Worm (Caenorhabditis elegans): ENCODE results near the gene cwp-4.
A peak's percentile ranks its signal among the peaks of the same experiment; 100 is the strongest.

The cwp-4 gene

ce11 chrV:5049333-5049942 is 4.0 kb upstream of the cwp-4 start, which contains the start of the genes pqn-51 and K11D12.14 (continued):
- TF ChIP-seq set-16 (GFP tag; IDR thresholded peaks at IDR 0.05) (peak; percentile 88), egl-27 (tag; optimal IDR thresholded peaks at IDR 0.05) (no peak), zip-2 (tag; optimal IDR thresholded peaks at IDR 0.05) (peak; percentile 11), saeg-2 (GFP tag; IDR thresholded peaks at IDR 0.05) (peak; percentile 86), nhr-10 (tag; optimal IDR thresholded peaks at IDR 0.05) (peak; percentile 54), spr-3 (GFP tag; optimal IDR thresholded peaks at IDR 0.05) (peak; percentile 61), T26A8.4 (GFP tag; IDR thresholded peaks at IDR 0.05) (peak; percentile 93), Y48G9A.11 (GFP tag; IDR thresholded peaks at IDR 0.05) (peak; percentile 57; the same call in 1 of the 2 replicates), lin-1 (GFP tag; IDR thresholded peaks at IDR 0.05) (peak; percentile 61; the same call in 1 of the 2 replicates), nhr-76 (tag; optimal IDR thresholded peaks at IDR 0.05) (no peak), nhr-6 (tag; optimal IDR thresholded peaks at IDR 0.05) (peak; percentile 81), zip-11 (GFP tag; IDR thresholded peaks at IDR 0.05) (no peak), ces-1 (GFP tag; optimal IDR thresholded peaks at IDR 0.05) (no peak), zfp-3 (GFP tag; conservative IDR thresholded peaks at IDR 0.05) (peak; percentile 75; the same call in 1 of the 2 replicates), tag-97 (GFP tag; IDR thresholded peaks at IDR 0.05) (no peak), zfp-2 (tag; optimal IDR thresholded peaks at IDR 0.05) (peak; percentile 73), nhr-77 (tag; optimal IDR thresholded peaks at IDR 0.05) (peak; percentile 77), dmd-8 (GFP tag; IDR thresholded peaks at IDR 0.05) (0 out of 2 replicates have a peak, but pooled peaks have one; percentile 64), ceh-82 (tag; optimal IDR thresholded peaks at IDR 0.05) (no peak), dpl-1 (GFP tag; optimal IDR thresholded peaks at IDR 0.05) (peak; percentile 90), daf-8 (GFP tag; IDR thresholded peaks at IDR 0.05) (no peak), ceh-20 (GFP tag; IDR thresholded peaks at IDR 0.05) (peak; percentile 97), F37D6.2 (tag; optimal IDR thresholded peaks at IDR 0.05) (peak; percentile 91), nhr-42 (GFP tag; IDR thresholded peaks at IDR 0.05) (peak; percentile 93), dmd-9 (GFP tag; IDR thresholded peaks at IDR 0.05) (no peak), tra-1 (GFP tag; IDR thresholded peaks at IDR 0.05) (peak; percentile 91), madf-5 (GFP tag; IDR thresholded peaks at IDR 0.05) (0 out of 4 replicates have a peak, but pooled peaks of 1 of the 2 experiments have one; percentile 5), lir-3 (tag; optimal IDR thresholded peaks at IDR 0.05) (no peak), snpc-4 (tag; optimal IDR thresholded peaks at IDR 0.05) (no peak), daf-16 (GFP tag; optimal IDR thresholded peaks at IDR 0.05) (peak; percentile 48 to 74), daf-16 (tag; optimal IDR thresholded peaks at IDR 0.05) (peak; percentile 81)

ce11 chrV:5050073-5050599 is 3.3 kb upstream of the cwp-4 start:
- TF ChIP-seq ceh-44 (GFP tag; IDR thresholded peaks at IDR 0.05) = no peak
- TF ChIP-seq ztf-11 (tag; optimal IDR thresholded peaks at IDR 0.05) = no peak
- no peak for TF ChIP-seq lin-38 (GFP tag; IDR thresholded peaks at IDR 0.05)
- no peak for TF ChIP-seq ceh-82 (tag; optimal IDR thresholded peaks at IDR 0.05)
- TF ChIP-seq hlh-11 (tag; optimal IDR thresholded peaks at IDR 0.05) = no peak
- TF ChIP-seq ZK546.5 (tag; optimal IDR thresholded peaks at IDR 0.05) = no peak
- no peak for TF ChIP-seq mxl-3 (GFP tag; optimal IDR thresholded peaks at IDR 0.05)
- no peak for TF ChIP-seq attf-4 (tag; optimal IDR thresholded peaks at IDR 0.05)
- no peak for TF ChIP-seq mdt-29 (GFP tag; IDR thresholded peaks at IDR 0.05)
- 0 out of 2 replicates have a peak, but pooled peaks have one; percentile 42 for TF ChIP-seq T26A8.4 (GFP tag; IDR thresholded peaks at IDR 0.05)
- no peak for TF ChIP-seq Y48G9A.11 (GFP tag; IDR thresholded peaks at IDR 0.05)
- 0 out of 2 replicates have a peak, but pooled peaks have one; percentile 49 for TF ChIP-seq tra-1 (GFP tag; IDR thresholded peaks at IDR 0.05)
- peak; percentile 3 for TF ChIP-seq duxl-1 (tag; optimal IDR thresholded peaks at IDR 0.05; ENCODE audit: poor library complexity)
- 0 out of 2 replicates have a peak, but pooled peaks have one; percentile 40 for TF ChIP-seq dmd-8 (GFP tag; IDR thresholded peaks at IDR 0.05)
- TF ChIP-seq unc-62 (GFP tag; optimal IDR thresholded peaks at IDR 0.05 in 1 of 2) = no peak
- TF ChIP-seq unc-62 (tag; optimal IDR thresholded peaks at IDR 0.05) = no peak
- peak; percentile 50 for TF ChIP-seq spr-3 (GFP tag; optimal IDR thresholded peaks at IDR 0.05)
- no peak for TF ChIP-seq spr-1 (tag; optimal IDR thresholded peaks at IDR 0.05)
- no peak for TF ChIP-seq Y75B8A.6 (GFP tag; IDR thresholded peaks at IDR 0.05)
- TF ChIP-seq set-16 (GFP tag; IDR thresholded peaks at IDR 0.05) = peak; percentile 72
- 0 out of 2 replicates have a peak, but pooled peaks have one; percentile 53 for TF ChIP-seq ZK337.2 (GFP tag; IDR thresholded peaks at IDR 0.05)
- TF ChIP-seq egl-43 (GFP tag; IDR thresholded peaks at IDR 0.05) = peak; percentile 44; the same call in 1 of the 2 replicates
- TF ChIP-seq ztf-7 (tag; optimal IDR thresholded peaks at IDR 0.05) = no peak
- peak; percentile 19 for TF ChIP-seq fos-1 (tag; optimal IDR thresholded peaks at IDR 0.05)

All from whole organism, L4 larva.